Worm (Caenorhabditis elegans): ENCODE results near the gene oac-24.

- TF ChIP-seq lin-13 (tag; optimal IDR thresholded peaks at IDR 0.05) (no peak), unc-62 (GFP tag; optimal IDR thresholded peaks at IDR 0.05) (no peak), flh-1 (GFP tag; optimal IDR thresholded peaks at IDR 0.05) (no peak)
Measured at ce11 chrV:4758540-4758939, 48.0 kb downstream of the oac-24 start.

Data from whole organism, mixed stage, embryonic.